Worm (Caenorhabditis elegans) whole organism, young adult: ENCODE measurements around the gene T03E6.9.

Source experiments
- bed-1 ChIP-seq: fragments of 200-800 bp; sonication (Bioruptor generic); IDR thresholded peaks from 2 replicates; pipeline ENCODE4 v1.3.6; 2022; ENCODE audit warnings: missing genetic modification reagents, missing genetic modification characterization, missing compliant biosample characterization
- die-1 ChIP-seq: sonication (generic microtip); optimal IDR thresholded peaks from 2 replicates; lab custom pipeline; 2016; ENCODE audit warnings: missing genotype, mild to moderate bottlenecking, missing genetic modification characterization, missing compliant biosample characterization
- nhr-90 ChIP-seq: sonication (generic microtip); optimal IDR thresholded peaks from 2 replicates; lab custom pipeline; 2016; ENCODE audit warnings: missing genotype, mild to moderate bottlenecking, missing genetic modification characterization, missing compliant biosample characterization

- no peak for TF ChIP-seq nhr-90
- no peak for TF ChIP-seq bed-1 (GFP tag; lab: Robert Waterston, UW)
- TF ChIP-seq die-1 (tag; lab: Kevin White, UChicago): no peak
These were observed 22.3 kb upstream of the T03E6.9 start, which contains the start of gene Y70C5A.2 for ce11 chrV:16622754-16623261.
